Worm (Caenorhabditis elegans) whole organism, midembryonic: ENCODE data around the gene F59G1.8.

Experiments
- T22C8.4 ChIP-seq: fragments of 200-800 bp; sonication (Bioruptor generic); IDR thresholded peaks from 2 replicates; pipeline ENCODE4 v1.3.6; 2022; ENCODE audit warnings: missing genetic modification characterization, missing compliant biosample characterization
- cog-1 ChIP-seq: sonication (generic microtip); optimal IDR thresholded peaks from 2 replicates; lab custom pipeline; 2016; ENCODE audit warnings: missing genetic modification characterization, missing compliant biosample characterization
- flt-1 ChIP-seq: fragments of 200-800 bp; sonication (Bioruptor generic); IDR thresholded peaks from 2 replicates; pipeline ENCODE4 v1.3.6; 2022; ENCODE audit warnings: missing genetic modification characterization, missing compliant biosample characterization
- klf-2 ChIP-seq: fragments of 200-800 bp; sonication (Bioruptor generic); conservative IDR thresholded peaks from 2 replicates; pipeline ENCODE4 v1.3.6; 2022; ENCODE audit warnings: missing genetic modification reagents, missing genetic modification characterization, missing compliant biosample characterization
- med-1 ChIP-seq: sonication (generic microtip); optimal IDR thresholded peaks from 2 replicates; lab custom pipeline; 2017; ENCODE audit warnings: missing genetic modification characterization, mild to moderate bottlenecking, missing compliant biosample characterization, antibody characterized with exemption, missing genetic modification reagents; ENCODE audit not compliant: insufficient read depth
- ref-1 ChIP-seq: fragments of 200-800 bp; sonication (Bioruptor generic); conservative IDR thresholded peaks from 2 replicates; pipeline ENCODE4 v1.3.6; 2022; ENCODE audit warnings: missing genetic modification reagents, missing genetic modification characterization, missing compliant biosample characterization
- tab-1 ChIP-seq: fragments of 200-800 bp; sonication (Bioruptor generic); IDR thresholded peaks from 2 replicates; pipeline ENCODE4 v1.3.6; 2022; ENCODE audit warnings: missing genetic modification characterization, missing compliant biosample characterization
- ztf-23 ChIP-seq: fragments of 200-800 bp; sonication (Bioruptor generic); IDR thresholded peaks from 2 replicates; pipeline ENCODE4 v1.3.6; 2022; ENCODE audit warnings: missing genetic modification reagents, missing genetic modification characterization, missing compliant biosample characterization
- ztf-29 ChIP-seq: fragments of 200-800 bp; sonication (Bioruptor generic); IDR thresholded peaks from 2 replicates; pipeline ENCODE4 v1.3.6; 2022; ENCODE audit warnings: missing genetic modification reagents, missing genetic modification characterization, missing compliant biosample characterization

Gene F59G1.8

ce11 chrII:5917010-5917472 is 10.7 kb downstream of the F59G1.8 start, which contains the start of gene frh-1:
Gene frh-1, plus strand, starts transcription at chrII:5917422.
- no peak for TF ChIP-seq flt-1

- TF ChIP-seq tab-1 (GFP tag; lab: Robert Waterston, UW) (no peak), ref-1 (GFP tag; lab: Robert Waterston, UW) (no peak), flt-1 (0 out of 2 replicates have a peak, but pooled peaks have one; percentile 27), klf-2 (GFP tag; lab: Robert Waterston, UW) (no peak), ztf-29 (GFP tag; lab: Robert Waterston, UW) (no peak), T22C8.4 (no peak), ztf-23 (GFP tag; lab: Robert Waterston, UW) (no peak), cog-1 (tag; lab: Kevin White, UChicago) (no peak), med-1 (GFP tag; lab: Kevin White, UChicago) (no peak)
Observed at ce11 chrII:5918149-5918697, 11.9 kb downstream of the F59G1.8 start, which contains the start of gene ptp-2. Gene ptp-2, plus strand, starts transcription at chrII:5918647.

- TF ChIP-seq cog-1 (tag; lab: Kevin White, UChicago) (no peak), tab-1 (GFP tag; lab: Robert Waterston, UW) (no peak), ref-1 (GFP tag; lab: Robert Waterston, UW) (no peak), ztf-23 (GFP tag; lab: Robert Waterston, UW) (no peak), klf-2 (GFP tag; lab: Robert Waterston, UW) (no peak), flt-1 (no peak), med-1 (GFP tag; lab: Kevin White, UChicago) (no peak), T22C8.4 (no peak), ztf-29 (GFP tag; lab: Robert Waterston, UW) (no peak)
Observed at ce11 chrII:5921620-5922019, 15.3 kb downstream of the F59G1.8 start, which contains the start of gene vrk-1. Gene vrk-1, plus strand, starts transcription at chrII:5921967.

ce11 chrII:5928502-5928901 is 22.1 kb downstream of the F59G1.8 start, which contains the start of gene egl-44:
Gene egl-44, plus strand, starts transcription at chrII:5928802.
- no peak for TF ChIP-seq T22C8.4
- no peak for TF ChIP-seq tab-1 (GFP tag; lab: Robert Waterston, UW)
- no peak for TF ChIP-seq ztf-29 (GFP tag; lab: Robert Waterston, UW)
- TF ChIP-seq flt-1 = no peak
- TF ChIP-seq klf-2 (GFP tag; lab: Robert Waterston, UW) = no peak
- TF ChIP-seq cog-1 (tag; lab: Kevin White, UChicago) = no peak
- TF ChIP-seq ztf-23 (GFP tag; lab: Robert Waterston, UW) = no peak
- TF ChIP-seq med-1 (GFP tag; lab: Kevin White, UChicago) = no peak

ce11 chrII:5930095-5930653 is 23.8 kb downstream of the F59G1.8 start:
- TF ChIP-seq tab-1 (GFP tag; lab: Robert Waterston, UW) = no peak
- TF ChIP-seq ref-1 (GFP tag; lab: Robert Waterston, UW) = no peak
- no peak for TF ChIP-seq klf-2 (GFP tag; lab: Robert Waterston, UW)

- no peak for TF ChIP-seq T22C8.4
- TF ChIP-seq med-1 (GFP tag; lab: Kevin White, UChicago) = no peak
- no peak for TF ChIP-seq ref-1 (GFP tag; lab: Robert Waterston, UW)
- no peak for TF ChIP-seq klf-2 (GFP tag; lab: Robert Waterston, UW)
- TF ChIP-seq tab-1 (GFP tag; lab: Robert Waterston, UW) = no peak
- TF ChIP-seq flt-1 = no peak
- no peak for TF ChIP-seq ztf-29 (GFP tag; lab: Robert Waterston, UW)
- TF ChIP-seq cog-1 (tag; lab: Kevin White, UChicago) = no peak
- no peak for TF ChIP-seq ztf-23 (GFP tag; lab: Robert Waterston, UW)
Observed at ce11 chrII:5931109-5931508, 24.7 kb downstream of the F59G1.8 start.

DNA sequence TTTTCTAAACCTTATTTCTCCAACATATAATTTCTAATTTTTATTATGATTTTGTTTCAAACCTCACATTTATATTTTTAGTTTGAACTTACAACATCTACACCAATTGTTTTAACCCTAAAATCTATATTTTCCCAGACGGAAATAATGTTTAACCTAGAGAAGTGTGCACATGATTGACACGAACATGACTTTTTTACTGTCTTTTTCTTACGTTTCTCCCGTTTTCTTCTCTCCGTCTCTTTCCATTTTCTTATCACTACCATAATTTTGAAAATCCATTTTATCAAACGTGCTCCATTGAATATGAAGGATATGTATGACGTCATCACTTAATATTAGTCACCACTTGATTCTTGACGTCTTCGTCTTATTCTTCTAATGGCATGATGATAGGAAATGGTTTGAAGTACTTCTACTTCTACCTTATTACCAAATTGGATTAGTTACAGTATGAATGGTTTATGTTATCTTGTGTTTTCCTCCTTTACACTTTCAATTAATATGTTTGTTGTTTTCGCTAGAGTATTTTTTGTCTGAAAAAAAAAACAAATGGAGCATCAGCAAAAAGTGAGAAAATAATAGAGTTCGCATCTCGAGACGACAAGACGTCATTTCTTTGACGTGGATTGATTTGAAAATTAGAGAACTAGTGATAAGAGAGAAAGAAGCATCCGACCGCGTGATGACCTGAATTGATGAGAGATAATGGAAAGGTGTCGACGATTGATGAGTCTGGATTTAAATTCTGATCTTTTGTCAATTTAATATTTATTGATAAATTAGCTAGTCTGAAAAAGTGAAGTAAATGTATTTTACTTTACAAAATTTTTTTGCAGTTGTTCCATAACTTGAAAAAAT is 25.8 kb downstream of the F59G1.8 start:
- TF ChIP-seq T22C8.4 (no peak), ztf-29 (GFP tag; lab: Robert Waterston, UW) (no peak), ref-1 (GFP tag; lab: Robert Waterston, UW) (no peak), tab-1 (GFP tag; lab: Robert Waterston, UW) (no peak)

ce11 chrII:5933133-5933532 is 26.8 kb downstream of the F59G1.8 start:
- TF ChIP-seq tab-1 (GFP tag; lab: Robert Waterston, UW) (0 out of 2 replicates have a peak, but pooled peaks have one; percentile 59), med-1 (GFP tag; lab: Kevin White, UChicago) (no peak), ztf-23 (GFP tag; lab: Robert Waterston, UW) (0 out of 2 replicates have a peak, but pooled peaks have one; percentile 38), klf-2 (GFP tag; lab: Robert Waterston, UW) (0 out of 2 replicates have a peak, but pooled peaks have one; percentile 36), ztf-29 (GFP tag; lab: Robert Waterston, UW) (no peak), T22C8.4 (no peak)

DNA sequence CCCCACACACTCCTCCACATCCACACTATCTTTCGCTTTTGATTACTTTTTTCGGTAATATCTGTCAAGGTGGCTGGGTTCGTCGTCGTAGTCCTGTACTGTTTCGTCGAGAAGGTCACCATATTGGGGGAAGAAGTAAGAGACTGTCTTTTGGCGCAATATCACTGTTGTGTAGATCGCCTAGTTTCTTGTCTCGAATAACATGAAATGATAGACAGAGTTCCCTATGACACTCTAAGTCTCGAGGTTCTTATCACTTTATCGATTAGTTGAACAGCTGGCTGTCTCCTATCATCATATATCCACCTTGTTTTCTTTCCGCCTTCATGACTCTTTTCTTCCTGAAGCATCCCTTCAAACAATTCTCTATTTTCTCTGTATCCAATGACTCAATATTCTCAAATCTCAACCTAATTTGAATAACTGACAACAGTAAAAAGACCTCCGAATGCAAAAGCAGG is 27.6 kb downstream of the F59G1.8 start:
- TF ChIP-seq med-1 (GFP tag; lab: Kevin White, UChicago) = no peak
- 0 out of 2 replicates have a peak, but pooled peaks have one; percentile 6 for TF ChIP-seq T22C8.4
- no peak for TF ChIP-seq flt-1
